Worm (Caenorhabditis elegans) whole organism, L1 larva: Measurements from ENCODE around the gene ZC506.1.
A peak's percentile ranks its signal among the peaks of the same experiment; 100 is the strongest.

Experiments
- C16A3.4 ChIP-seq: fragments of 150-350 bp; optimal IDR thresholded peaks from 2 replicates; lab custom pipeline; 2014; ENCODE audit warnings: missing biosample characterization, missing genetic modification characterization
- C34B4.2 ChIP-seq: sonication (generic microtip); optimal IDR thresholded peaks from 2 replicates; lab custom pipeline; 2017; ENCODE audit warnings: mild to moderate bottlenecking, missing genetic modification characterization, missing compliant biosample characterization
- Y116A8C.19 ChIP-seq: sonication (generic microtip); optimal IDR thresholded peaks from 2 replicates; lab custom pipeline; 2016; ENCODE audit warnings: missing compliant biosample characterization, missing genetic modification characterization, borderline replicate concordance
- blmp-1 ChIP-seq: fragments of 150-350 bp; optimal IDR thresholded peaks from 2 replicates; lab custom pipeline; 2014; ENCODE audit warnings: missing biosample characterization, missing genetic modification characterization
- ceh-82 ChIP-seq, 3 experiments: fragments of 150-350 bp in 1 of 3; sonication (generic microtip) in 2 of 3; optimal IDR thresholded peaks; 2 replicates each; lab custom pipeline; 2014 to 2017; ENCODE audit warnings: missing biosample characterization in 3 of 3, missing genetic modification characterization in 3 of 3
- ceh-88 ChIP-seq: fragments of 200-800 bp; sonication (Bioruptor generic); IDR thresholded peaks from 2 replicates; pipeline ENCODE4 v1.3.6; 2022; ENCODE audit warnings: missing genetic modification characterization, missing compliant biosample characterization
- ceh-90 ChIP-seq: sonication (generic microtip); optimal IDR thresholded peaks from 2 replicates; lab custom pipeline; 2016; ENCODE audit warnings: missing genetic modification characterization, missing compliant biosample characterization
- dpl-1 ChIP-seq, 3 experiments: fragments of 150-350 bp in 2 of 3; sonication (generic microtip) in 1 of 3; optimal IDR thresholded peaks; 2 replicates each; lab custom pipeline; 2014 to 2017; ENCODE audit warnings: missing biosample characterization in 3 of 3, missing genetic modification characterization in 3 of 3, missing genetic modification reagents in 3 of 3
- efl-1 ChIP-seq, 4 experiments: fragments of 150-350 bp; optimal IDR thresholded peaks in 3 of 4; peaks in 1 of 4; 1 replicate in 1 of 4; 2 replicates in 3 of 4; lab custom pipeline; 2014; ENCODE audit warnings: missing biosample characterization in 2 of 4, missing genetic modification characterization in 2 of 4, missing genetic modification reagents in 2 of 4
- egl-13 ChIP-seq: sonication (generic microtip); optimal IDR thresholded peaks from 2 replicates; lab custom pipeline; 2016; ENCODE audit warnings: missing genotype, missing genetic modification reagents, missing genetic modification characterization, missing compliant biosample characterization
- egl-27 ChIP-seq, 2 experiments: fragments of 150-350 bp in 1 of 2; sonication (generic microtip); optimal IDR thresholded peaks; 3 replicates each; lab custom pipeline; 2017 to 2018; ENCODE audit warnings: missing biosample characterization in 2 of 2, missing genetic modification characterization in 2 of 2, missing genetic modification reagents in 2 of 2
- elt-3 ChIP-seq, 6 experiments: fragments of 150-350 bp in 1 of 6; sonication (generic microtip); optimal IDR thresholded peaks; 2 replicates each; lab custom pipeline; 2017 to 2018; ENCODE audit warnings: missing biosample characterization in 6 of 6, missing genetic modification characterization in 6 of 6, inconsistent platforms in 1 of 6
- fkh-10 ChIP-seq: sonication (generic microtip); optimal IDR thresholded peaks from 2 replicates; lab custom pipeline; 2017; ENCODE audit warnings: missing biosample characterization, missing genetic modification reagents, missing genetic modification characterization
- fkh-4 ChIP-seq: sonication (generic microtip); optimal IDR thresholded peaks from 2 replicates; lab custom pipeline; 2016; ENCODE audit warnings: missing compliant biosample characterization, missing genetic modification characterization, borderline replicate concordance
- fkh-8 ChIP-seq: sonication (generic microtip); optimal IDR thresholded peaks from 2 replicates; lab custom pipeline; 2016; ENCODE audit warnings: mild to moderate bottlenecking, missing genetic modification characterization, missing compliant biosample characterization
- fos-1 ChIP-seq: fragments of 150-350 bp; optimal IDR thresholded peaks from 2 replicates; lab custom pipeline; 2014; ENCODE audit warnings: missing biosample characterization, missing genetic modification characterization
- grh-1 ChIP-seq: fragments of 200-800 bp; sonication (Bioruptor generic); IDR thresholded peaks from 2 replicates; pipeline ENCODE4 v1.3.6; 2022; ENCODE audit warnings: missing genetic modification reagents, missing genetic modification characterization, missing compliant biosample characterization
- hlh-4 ChIP-seq: sonication (generic microtip); optimal IDR thresholded peaks from 2 replicates; lab custom pipeline; 2016; ENCODE audit warnings: mild to moderate bottlenecking, missing genetic modification characterization, missing compliant biosample characterization
- hpl-2 ChIP-seq: fragments of 150-350 bp; optimal IDR thresholded peaks from 2 replicates; lab custom pipeline; 2014; ENCODE audit warnings: missing biosample characterization, missing genetic modification reagents, missing genetic modification characterization
- irx-1 ChIP-seq: sonication (generic microtip); optimal IDR thresholded peaks from 2 replicates; lab custom pipeline; 2016; ENCODE audit warnings: missing genetic modification characterization, missing compliant biosample characterization
- jun-1 ChIP-seq: fragments of 150-350 bp; optimal IDR thresholded peaks from 2 replicates; lab custom pipeline; 2014; ENCODE audit warnings: missing biosample characterization, missing genetic modification reagents, missing genetic modification characterization
- lin-14 ChIP-seq: fragments of 200-800 bp; sonication (Bioruptor generic); optimal IDR thresholded peaks from 2 replicates; lab custom pipeline; 2018; ENCODE audit warnings: mild to moderate bottlenecking, missing genetic modification characterization, moderate library complexity, missing compliant biosample characterization
- lsy-2 ChIP-seq, 2 experiments: fragments of 150-350 bp; optimal IDR thresholded peaks; 2 replicates each; lab custom pipeline; 2014; ENCODE audit warnings: missing biosample characterization in 2 of 2, missing genetic modification characterization in 2 of 2
- mdl-1 ChIP-seq, 2 experiments: fragments of 150-350 bp; optimal IDR thresholded peaks; 2 replicates each; lab custom pipeline; 2014 to 2017; ENCODE audit warnings: missing biosample characterization in 2 of 2, missing genetic modification characterization in 2 of 2, inconsistent platforms in 1 of 2
- mef-2 ChIP-seq: fragments of 150-350 bp; optimal IDR thresholded peaks from 2 replicates; lab custom pipeline; 2014; ENCODE audit warnings: missing biosample characterization, missing genetic modification characterization
- mep-1 ChIP-seq: fragments of 150-350 bp; optimal IDR thresholded peaks from 2 replicates; lab custom pipeline; 2014; ENCODE audit warnings: missing biosample characterization, missing genetic modification characterization
- nhr-19 ChIP-seq: fragments of 200-800 bp; sonication (Bioruptor generic); conservative IDR thresholded peaks from 2 replicates; pipeline ENCODE4 v1.3.6; 2022; ENCODE audit warnings: missing genetic modification characterization, missing compliant biosample characterization
- nhr-20 ChIP-seq: sonication (generic microtip); optimal IDR thresholded peaks from 2 replicates; lab custom pipeline; 2016; ENCODE audit warnings: mild to moderate bottlenecking, missing genetic modification characterization, missing compliant biosample characterization
- nhr-237 ChIP-seq: fragments of 150-350 bp; optimal IDR thresholded peaks from 2 replicates; lab custom pipeline; 2014; ENCODE audit warnings: missing biosample characterization, missing genetic modification characterization
- nhr-47 ChIP-seq: sonication (generic microtip); optimal IDR thresholded peaks from 2 replicates; lab custom pipeline; 2016; ENCODE audit warnings: mild to moderate bottlenecking, missing genetic modification characterization, moderate library complexity, missing compliant biosample characterization
- nhr-71 ChIP-seq: sonication (generic microtip); optimal IDR thresholded peaks from 2 replicates; lab custom pipeline; 2016; ENCODE audit warnings: mild to moderate bottlenecking, missing genetic modification characterization, moderate library complexity, missing compliant biosample characterization
- nhr-77 ChIP-seq: fragments of 150-350 bp; optimal IDR thresholded peaks from 2 replicates; lab custom pipeline; 2014; ENCODE audit warnings: missing biosample characterization, missing genetic modification characterization
- nhr-85 ChIP-seq: sonication (generic microtip); peaks from one replicate; lab custom pipeline; 2016; ENCODE audit warnings: missing genetic modification characterization, inconsistent platforms, missing compliant biosample characterization
- pax-3 ChIP-seq: fragments of 200-800 bp; sonication (Bioruptor generic); optimal IDR thresholded peaks from 2 replicates; lab custom pipeline; 2018; ENCODE audit warnings: mild to moderate bottlenecking, missing genetic modification characterization, moderate library complexity, missing compliant biosample characterization
- rnt-1 ChIP-seq: sonication (generic microtip); optimal IDR thresholded peaks from 2 replicates; lab custom pipeline; 2016; ENCODE audit warnings: mild to moderate bottlenecking, missing genetic modification characterization, moderate library complexity, missing compliant biosample characterization
- skn-1 ChIP-seq: fragments of 150-350 bp; optimal IDR thresholded peaks from 2 replicates; lab custom pipeline; 2014; ENCODE audit warnings: missing biosample characterization, missing genetic modification characterization
- snu-23 ChIP-seq: sonication (generic microtip); optimal IDR thresholded peaks from 2 replicates; lab custom pipeline; 2016; ENCODE audit warnings: missing genetic modification characterization, missing compliant biosample characterization
- sox-4 ChIP-seq: sonication (generic microtip); optimal IDR thresholded peaks from 2 replicates; lab custom pipeline; 2016; ENCODE audit warnings: missing genetic modification characterization, missing compliant biosample characterization
- tbx-2 ChIP-seq: sonication (generic microtip); optimal IDR thresholded peaks from 2 replicates; lab custom pipeline; 2016; ENCODE audit warnings: missing genetic modification characterization, missing compliant biosample characterization
- tlp-1 ChIP-seq: fragments of 150-350 bp; optimal IDR thresholded peaks from 2 replicates; lab custom pipeline; 2014; ENCODE audit warnings: missing biosample characterization, missing genetic modification characterization
- unc-130 ChIP-seq: fragments of 150-350 bp; optimal IDR thresholded peaks from 2 replicates; lab custom pipeline; 2017; ENCODE audit warnings: missing biosample characterization, missing genetic modification characterization, inconsistent platforms
- unc-30 ChIP-seq: sonication (generic microtip); optimal IDR thresholded peaks from 2 replicates; lab custom pipeline; 2017; ENCODE audit warnings: missing biosample characterization, missing genetic modification characterization
- unc-86 ChIP-seq: sonication (generic microtip); optimal IDR thresholded peaks from 2 replicates; lab custom pipeline; 2016; ENCODE audit warnings: missing genetic modification characterization, missing compliant biosample characterization
- xbp-1 ChIP-seq: sonication (generic microtip); optimal IDR thresholded peaks from 2 replicates; lab custom pipeline; 2016; ENCODE audit warnings: missing genetic modification characterization, missing compliant biosample characterization
- zag-1 ChIP-seq: fragments of 150-350 bp; optimal IDR thresholded peaks from 2 replicates; lab custom pipeline; 2014; ENCODE audit warnings: missing biosample characterization, missing genetic modification characterization
- ztf-11 ChIP-seq, 2 experiments: sonication (generic microtip); optimal IDR thresholded peaks; 2 replicates each; lab custom pipeline; 2016 to 2017; ENCODE audit warnings: missing genetic modification characterization in 2 of 2, missing biosample characterization in 1 of 2, missing compliant biosample characterization in 1 of 2
- ztf-4 ChIP-seq: fragments of 150-350 bp; optimal IDR thresholded peaks from 2 replicates; lab custom pipeline; 2014; ENCODE audit warnings: missing biosample characterization, missing genetic modification characterization

ZC506.1 gene

DNA sequence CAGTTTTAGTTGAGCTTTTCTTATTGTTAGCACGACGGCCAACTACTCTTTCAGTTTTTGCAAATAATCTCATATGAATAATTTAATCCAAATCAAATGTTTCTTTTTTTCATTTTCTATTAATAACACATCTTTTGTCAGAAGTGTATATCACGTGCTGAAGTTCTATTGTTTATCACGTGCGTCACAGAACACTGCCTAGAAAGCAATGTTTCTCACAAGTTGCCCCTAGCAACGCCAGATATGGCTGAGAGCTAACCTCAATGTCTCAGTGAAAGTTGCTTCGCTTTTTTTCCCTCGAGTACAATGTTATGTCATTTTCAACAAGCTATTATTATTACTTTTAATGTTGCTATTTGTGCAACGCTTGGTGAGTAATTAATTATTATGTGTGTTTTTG, 30.8 kb upstream of the ZC506.1 start (continued):
- no peak for TF ChIP-seq Y116A8C.19 (tag; lab: Kevin White, UChicago)
- TF ChIP-seq zag-1 (tag; lab: Kevin White, UChicago), result no peak
- no peak for TF ChIP-seq tbx-2
- TF ChIP-seq nhr-85 (tag; lab: Kevin White, UChicago), result no peak
- no peak for TF ChIP-seq unc-130 (tag; lab: Kevin White, UChicago)
- peak; percentile 91 for TF ChIP-seq fkh-8 (tag; lab: Kevin White, UChicago)
- TF ChIP-seq pax-3 (tag; lab: Kevin White, UChicago), result peak; percentile 65

ce11 chrX:9931362-9931761, 27.4 kb upstream of the ZC506.1 start, which contains the start of gene nra-3:
TSS of gene nra-3 (minus strand) at chrX:9931462.
- TF ChIP-seq lin-14 (peak; percentile 16), C16A3.4 (no peak), fkh-10 (no peak), nhr-20 (tag; lab: Kevin White, UChicago) (no peak), sox-4 (tag; lab: Kevin White, UChicago) (no peak), unc-30 (no peak), rnt-1 (tag; lab: Kevin White, UChicago) (peak; percentile 4), mef-2 (no peak), blmp-1 (tag; lab: Kevin White, UChicago) (no peak)
- TF ChIP-seq, all 84 proteins: peak for 2

- TF ChIP-seq jun-1 (tag; lab: Kevin White, UChicago) (peak; percentile 82), ceh-88 (no peak), ztf-11 (tag; optimal IDR thresholded peaks at IDR 0.05; lab: Kevin White, UChicago) (peak in 1 of 2 experiments; percentile 50), C34B4.2 (tag; lab: Kevin White, UChicago) (no peak), nhr-237 (peak; percentile 71), fos-1 (tag; lab: Kevin White, UChicago) (peak; percentile 76), ceh-90 (tag; lab: Kevin White, UChicago) (no peak), nhr-20 (tag; lab: Kevin White, UChicago) (peak; percentile 80), nhr-47 (tag; lab: Kevin White, UChicago) (peak; percentile 69), nhr-77 (tag; lab: Kevin White, UChicago) (peak; percentile 77), tbx-2 (peak; percentile 59), hlh-4 (tag; lab: Kevin White, UChicago) (no peak), skn-1 (tag; lab: Kevin White, UChicago) (peak; percentile 84), egl-13 (tag; lab: Kevin White, UChicago) (no peak), nhr-71 (peak; percentile 77), nhr-19 (peak; percentile 57), zag-1 (tag; lab: Kevin White, UChicago) (no peak), fkh-8 (tag; lab: Kevin White, UChicago) (peak; percentile 32), hpl-2 (GFP tag; lab: Kevin White, UChicago) (peak; percentile 13), grh-1 (GFP tag; lab: Robert Waterston, UW) (0 out of 2 replicates have a peak, but pooled peaks have one; percentile 9), rnt-1 (tag; lab: Kevin White, UChicago) (peak; percentile 73), blmp-1 (tag; lab: Kevin White, UChicago) (peak; percentile 96), unc-86 (tag; lab: Kevin White, UChicago) (peak; percentile 5), C16A3.4 (peak; percentile 90), snu-23 (GFP tag; lab: Kevin White, UChicago) (peak; percentile 91), ceh-82 (tag; optimal IDR thresholded peaks at IDR 0.05; lab: Kevin White, UChicago) (peak in 2 of 3 experiments; percentile 12 to 87), lsy-2 (tag; optimal IDR thresholded peaks at IDR 0.05; lab: Kevin White, UChicago) (peak; percentile 28 to 78), efl-1 (optimal IDR thresholded peaks at IDR 0.05; lab: Kevin White, UChicago) (peak; percentile 19 to 54), efl-1 (GFP tag; optimal IDR thresholded peaks at IDR 0.05 in 1 of 2; lab: Kevin White, UChicago) (peak in 1 of 2 experiments; percentile 65), xbp-1 (tag; lab: Kevin White, UChicago) (peak; percentile 62), mep-1 (peak; percentile 88), tlp-1 (no peak), mdl-1 (tag; optimal IDR thresholded peaks at IDR 0.05; lab: Kevin White, UChicago) (peak in 1 of 2 experiments; percentile 71), ztf-4 (tag; lab: Kevin White, UChicago) (peak; percentile 52), nhr-85 (tag; lab: Kevin White, UChicago) (peak; percentile 95), dpl-1 (GFP tag; optimal IDR thresholded peaks at IDR 0.05; lab: Kevin White, UChicago) (peak; percentile 6 to 46 (median 21)), irx-1 (tag; lab: Kevin White, UChicago) (peak; percentile 15), egl-27 (tag; optimal IDR thresholded peaks at IDR 0.05; lab: Kevin White, UChicago) (peak in 1 of 2 experiments; percentile 21), fkh-4 (tag; lab: Kevin White, UChicago) (no peak), elt-3 (tag; optimal IDR thresholded peaks at IDR 0.05; lab: Kevin White, UChicago) (peak in 3 of 6 experiments; percentile 18 to 74 (median 38)), pax-3 (tag; lab: Kevin White, UChicago) (no peak)
Measured at ce11 chrX:9932226-9932773, 26.5 kb upstream of the ZC506.1 start, which contains the start of gene tsp-21. TSS of gene tsp-21 (plus strand) at chrX:9932371.
